Fruit fly (Drosophila melanogaster): ENCODE measurements around the gene nrv2.

Gene nrv2

dm6 chr2L:6797408-6797807 is 1.3 kb downstream of the nrv2 start (continued):
- TF ChIP-seq inv (GFP tag; IDR thresholded peaks at IDR 0.05; ENCODE audit: partially characterized antibody) (no peak), CG9876 (GFP tag; optimal IDR thresholded peaks at IDR 0.05) (no peak), lov (optimal IDR thresholded peaks at IDR 0.05) (no peak), lov (GFP tag; IDR thresholded peaks at IDR 0.05) (no peak), D19B (GFP tag; optimal IDR thresholded peaks at IDR 0.05) (no peak), bigmax (GFP tag; optimal IDR thresholded peaks at IDR 0.05) (no peak), CG18764 (GFP tag; optimal IDR thresholded peaks at IDR 0.05) (peak; percentile 19), CG9727 (GFP tag; optimal IDR thresholded peaks at IDR 0.05) (no peak), NC2α (GFP tag; optimal IDR thresholded peaks at IDR 0.05) (no peak), dysf (GFP tag; IDR thresholded peaks at IDR 0.05) (peak; percentile 54; the same call in 2 of the 3 replicates), nau (GFP tag; optimal IDR thresholded peaks at IDR 0.05) (no peak), jigr1 (GFP tag; IDR thresholded peaks at IDR 0.05) (no peak), vfl (GFP tag; optimal IDR thresholded peaks at IDR 0.05) (no peak), Opbp (GFP tag; IDR thresholded peaks at IDR 0.05; ENCODE audit: partially characterized antibody) (peak; percentile 67; the same call in 1 of the 3 replicates), Hey (tag; optimal IDR thresholded peaks at IDR 0.05) (no peak), CG14965 (GFP tag; optimal IDR thresholded peaks at IDR 0.05; ENCODE audit: borderline replicate concordance) (no peak), Ravus (GFP tag; IDR thresholded peaks at IDR 0.05) (no peak), twi (tag; optimal IDR thresholded peaks at IDR 0.05) (no peak), bcd (GFP tag; optimal IDR thresholded peaks at IDR 0.05) (peak; percentile 47), zf30C (GFP tag; optimal IDR thresholded peaks at IDR 0.05) (no peak), Vsx1 (GFP tag; optimal IDR thresholded peaks at IDR 0.05) (no peak), prd (optimal IDR thresholded peaks at IDR 0.05) (no peak), prd (GFP tag; IDR thresholded peaks at IDR 0.05) (peak; percentile 35; the same call in 1 of the 3 replicates), chn (GFP tag; optimal IDR thresholded peaks at IDR 0.05) (peak; percentile 23), Tbp (GFP tag; optimal IDR thresholded peaks at IDR 0.05) (no peak), so (GFP tag; IDR thresholded peaks at IDR 0.05) (no peak), Atf6 (GFP tag; IDR thresholded peaks at IDR 0.05) (peak; percentile 18; the same call in 1 of the 2 replicates), NfI (GFP tag; optimal IDR thresholded peaks at IDR 0.05) (peak; percentile 40), MBD-R2 (GFP tag; IDR thresholded peaks at IDR 0.05) (0 out of 2 replicates have a peak, but pooled peaks have one; percentile 7), chif (GFP tag; optimal IDR thresholded peaks at IDR 0.05) (peak in 1 of 2 experiments; percentile 68), en (GFP tag; optimal IDR thresholded peaks at IDR 0.05) (no peak), Taf1 (GFP tag; IDR thresholded peaks at IDR 0.05) (no peak), dan (GFP tag; IDR thresholded peaks at IDR 0.05) (no peak), CG4854 (GFP tag; optimal IDR thresholded peaks at IDR 0.05) (peak; percentile 56), pnt (GFP tag; optimal IDR thresholded peaks at IDR 0.05) (peak; percentile 6), Hsf (GFP tag; optimal IDR thresholded peaks at IDR 0.05) (peak; percentile 47), YL-1 (GFP tag; optimal IDR thresholded peaks at IDR 0.05) (no peak), tll (GFP tag; optimal IDR thresholded peaks at IDR 0.05) (no peak), pzg (GFP tag; optimal IDR thresholded peaks at IDR 0.05) (peak; percentile 64), CG10321 (GFP tag; IDR thresholded peaks at IDR 0.05) (no peak), amos (GFP tag; IDR thresholded peaks at IDR 0.05; ENCODE audit: partially characterized antibody) (peak; percentile 60; the same call in 1 of the 2 replicates), Lim3 (GFP tag; IDR thresholded peaks at IDR 0.05) (no peak), Doc3 (GFP tag; IDR thresholded peaks at IDR 0.05; ENCODE audit: partially characterized antibody) (0 out of 3 replicates have a peak, but pooled peaks have one; percentile 34), grn (GFP tag; optimal IDR thresholded peaks at IDR 0.05) (no peak), grau (tag; optimal IDR thresholded peaks at IDR 0.05) (peak; percentile 52), HLH54F (GFP tag; optimal IDR thresholded peaks at IDR 0.05) (peak; percentile 9), oc (tag; optimal IDR thresholded peaks at IDR 0.05) (no peak), CG7786 (GFP tag; optimal IDR thresholded peaks at IDR 0.05) (no peak), hbn (GFP tag; IDR thresholded peaks at IDR 0.05; ENCODE audit: partially characterized antibody) (no peak), CG8388 (GFP tag; optimal IDR thresholded peaks at IDR 0.05) (no peak), CG11723 (GFP tag; optimal IDR thresholded peaks at IDR 0.05) (no peak)
